Worm (Caenorhabditis elegans) whole organism, late embryonic: ENCODE measurements around the gene lips-7.

Source experiments
- fkh-10 ChIP-seq: fragments of 150-350 bp; optimal IDR thresholded peaks from 2 replicates; lab custom pipeline; 2014; ENCODE audit warnings: missing biosample characterization, missing genetic modification reagents, missing genetic modification characterization
- fkh-6 ChIP-seq: sonication (generic microtip); optimal IDR thresholded peaks from 2 replicates; lab custom pipeline; 2016; ENCODE audit warnings: missing genetic modification characterization, missing compliant biosample characterization
- nhr-11 ChIP-seq: fragments of 150-350 bp; optimal IDR thresholded peaks from 2 replicates; lab custom pipeline; 2014; ENCODE audit warnings: missing biosample characterization, missing genetic modification characterization

ce11 chrII:587533-587932 lies 35.9 kb downstream of the lips-7 start, which contains the start of gene fbxb-34:
- TF ChIP-seq nhr-11 (tag; lab: Kevin White, UChicago) (no peak), fkh-10 (no peak), fkh-6 (tag; lab: Kevin White, UChicago) (no peak)
